Worm (Caenorhabditis elegans) whole organism, young adult: ENCODE results near the gene gly-6.
A peak's percentile ranks its signal among the peaks of the same experiment; 100 is the strongest.

Experiments
- B0035.1 ChIP-seq: sonication (generic microtip); optimal IDR thresholded peaks from 2 replicates; lab custom pipeline; 2016; ENCODE audit warnings: missing genetic modification characterization, mild to moderate bottlenecking, missing compliant biosample characterization, missing genotype, missing genetic modification reagents
- B0336.3 ChIP-seq: fragments of 200-800 bp; sonication (Bioruptor generic); IDR thresholded peaks from 2 replicates; pipeline ENCODE4 v1.3.6; 2022; ENCODE audit warnings: missing genetic modification characterization, missing compliant biosample characterization
- C06A6.2 ChIP-seq: fragments of 200-800 bp; sonication (Bioruptor generic); conservative IDR thresholded peaks from 2 replicates; pipeline ENCODE4 v1.3.6; 2022; ENCODE audit warnings: missing genetic modification characterization, missing compliant biosample characterization
- F10E7.11 ChIP-seq: sonication (generic microtip); optimal IDR thresholded peaks from 2 replicates; lab custom pipeline; 2017; ENCODE audit warnings: mild to moderate bottlenecking, missing genetic modification characterization, moderate library complexity, missing compliant biosample characterization
- F23B12.7 ChIP-seq: sonication (generic microtip); optimal IDR thresholded peaks from 2 replicates; lab custom pipeline; 2017; ENCODE audit warnings: missing genetic modification characterization, mild to moderate bottlenecking, missing compliant biosample characterization, antibody characterized with exemption, moderate library complexity; ENCODE audit not compliant: insufficient read depth
- F33H1.4 ChIP-seq: fragments of 200-800 bp; sonication (Bioruptor generic); IDR thresholded peaks from 2 replicates; pipeline ENCODE4 v1.3.6; 2022; ENCODE audit warnings: missing genetic modification reagents, missing genetic modification characterization, missing compliant biosample characterization
- F49E8.2 ChIP-seq: sonication (generic microtip); optimal IDR thresholded peaks from 3 replicates; lab custom pipeline; 2017; ENCODE audit warnings: missing genetic modification characterization, mild to moderate bottlenecking, missing compliant biosample characterization, antibody characterized with exemption, moderate library complexity; ENCODE audit not compliant: insufficient read depth
- F57C9.4 ChIP-seq: sonication (generic microtip); optimal IDR thresholded peaks from 2 replicates; lab custom pipeline; 2017; ENCODE audit warnings: mild to moderate bottlenecking, missing genetic modification characterization, missing compliant biosample characterization
- T26A5.8 ChIP-seq: sonication (generic microtip); optimal IDR thresholded peaks from 2 replicates; lab custom pipeline; 2016; ENCODE audit warnings: missing genetic modification characterization, missing compliant biosample characterization
- Y53F4B.3 ChIP-seq: fragments of 200-800 bp; sonication (Bioruptor generic); IDR thresholded peaks from 2 replicates; pipeline ENCODE4 v1.3.6; 2022; ENCODE audit warnings: missing genetic modification reagents, missing genetic modification characterization, missing compliant biosample characterization
- Y95B8A.8 ChIP-seq: fragments of 200-800 bp; sonication (Bioruptor generic); IDR thresholded peaks from 2 replicates; pipeline ENCODE4 v1.3.6; 2022; ENCODE audit warnings: missing genetic modification reagents, missing genetic modification characterization, missing compliant biosample characterization
- akir-1 ChIP-seq: fragments of 200-800 bp; sonication (Bioruptor generic); optimal IDR thresholded peaks from 2 replicates; lab custom pipeline; 2018; ENCODE audit warnings: mild to moderate bottlenecking, missing genetic modification characterization, moderate library complexity, missing compliant biosample characterization
- aptf-3 ChIP-seq: fragments of 200-800 bp; sonication (Bioruptor generic); IDR thresholded peaks from 2 replicates; pipeline ENCODE4 v1.3.6; 2022; ENCODE audit warnings: missing genetic modification characterization, missing compliant biosample characterization
- atf-7 ChIP-seq: sonication (generic microtip); optimal IDR thresholded peaks from 2 replicates; lab custom pipeline; 2017; ENCODE audit warnings: mild to moderate bottlenecking, missing genetic modification characterization, missing compliant biosample characterization
- attf-3 ChIP-seq: fragments of 200-800 bp; sonication (Bioruptor generic); conservative IDR thresholded peaks from 2 replicates; pipeline ENCODE4 v1.3.6; 2022; ENCODE audit warnings: missing genetic modification reagents, missing genetic modification characterization, missing compliant biosample characterization
- ceh-58 ChIP-seq: fragments of 200-800 bp; sonication (Bioruptor generic); IDR thresholded peaks from 2 replicates; pipeline ENCODE4 v1.3.6; 2022; ENCODE audit warnings: missing genetic modification characterization, missing compliant biosample characterization
- ceh-79 ChIP-seq: sonication (generic microtip); optimal IDR thresholded peaks from 2 replicates; lab custom pipeline; 2017; ENCODE audit warnings: mild to moderate bottlenecking, missing genetic modification characterization, missing compliant biosample characterization
- ceh-91 ChIP-seq: fragments of 200-800 bp; sonication (Bioruptor generic); IDR thresholded peaks from 2 replicates; pipeline ENCODE4 v1.3.6; 2022; ENCODE audit warnings: missing genetic modification reagents, missing genetic modification characterization, missing compliant biosample characterization
- dox-1 ChIP-seq: fragments of 200-800 bp; sonication (Bioruptor generic); IDR thresholded peaks from 2 replicates; pipeline ENCODE4 v1.3.6; 2022; ENCODE audit warnings: missing genetic modification reagents, missing genetic modification characterization, missing compliant biosample characterization
- dpff-1 ChIP-seq: sonication (generic microtip); optimal IDR thresholded peaks from 2 replicates; lab custom pipeline; 2017; ENCODE audit warnings: mild to moderate bottlenecking, missing genetic modification characterization, missing compliant biosample characterization
- egl-18 ChIP-seq: fragments of 200-800 bp; sonication (Bioruptor generic); IDR thresholded peaks from 2 replicates; pipeline ENCODE4 v1.3.6; 2022; ENCODE audit warnings: missing genetic modification reagents, missing genetic modification characterization, missing compliant biosample characterization
- egl-44 ChIP-seq: fragments of 200-800 bp; sonication (Bioruptor generic); IDR thresholded peaks from 2 replicates; pipeline ENCODE4 v1.3.6; 2022; ENCODE audit warnings: missing genetic modification reagents, missing genetic modification characterization, missing compliant biosample characterization
- egrh-3 ChIP-seq: fragments of 200-800 bp; sonication (Bioruptor generic); IDR thresholded peaks from 2 replicates; pipeline ENCODE4 v1.3.6; 2022; ENCODE audit warnings: missing genetic modification reagents, missing genetic modification characterization, missing compliant biosample characterization
- ekl-4 ChIP-seq: fragments of 200-800 bp; sonication (Bioruptor generic); IDR thresholded peaks from 2 replicates; pipeline ENCODE4 v1.3.6; 2022; ENCODE audit warnings: missing genetic modification reagents, missing genetic modification characterization, missing compliant biosample characterization
- ets-4 ChIP-seq: fragments of 200-800 bp; sonication (Bioruptor generic); optimal IDR thresholded peaks from 2 replicates; lab custom pipeline; 2018; ENCODE audit warnings: mild to moderate bottlenecking, missing genetic modification characterization, missing compliant biosample characterization
- gei-17 ChIP-seq: fragments of 200-800 bp; sonication (Bioruptor generic); optimal IDR thresholded peaks from 2 replicates; lab custom pipeline; 2018; ENCODE audit warnings: mild to moderate bottlenecking, missing genetic modification characterization, missing compliant biosample characterization
- lag-1 ChIP-seq: fragments of 200-800 bp; sonication (Bioruptor generic); IDR thresholded peaks from 2 replicates; pipeline ENCODE4 v1.3.6; 2022; ENCODE audit warnings: missing genetic modification reagents, missing genetic modification characterization, missing compliant biosample characterization
- let-607 ChIP-seq, 2 experiments: fragments of 200-800 bp in 1 of 2; sonication (Bioruptor generic) in 1 of 2; sonication (generic microtip) in 1 of 2; optimal IDR thresholded peaks; 2 replicates each; lab custom pipeline; 2016 to 2018; ENCODE audit warnings: mild to moderate bottlenecking in 2 of 2, missing compliant biosample characterization in 2 of 2, missing genetic modification characterization in 2 of 2, moderate library complexity in 2 of 2, missing genotype in 1 of 2
- lin-35 ChIP-seq, 3 experiments: fragments of 150-350 bp in 2 of 3; sonication (generic microtip) in 1 of 3; optimal IDR thresholded peaks; 2 replicates each; lab custom pipeline; 2014 to 2018; ENCODE audit warnings: missing biosample characterization in 3 of 3, missing genetic modification characterization in 3 of 3, missing genetic modification reagents in 3 of 3
- lsl-1 ChIP-seq: fragments of 200-800 bp; sonication (Bioruptor generic); optimal IDR thresholded peaks from 2 replicates; lab custom pipeline; 2018; ENCODE audit warnings: mild to moderate bottlenecking, missing genetic modification characterization, moderate library complexity, missing compliant biosample characterization
- mcd-1 ChIP-seq: fragments of 200-800 bp; sonication (Bioruptor generic); IDR thresholded peaks from 2 replicates; pipeline ENCODE4 v1.3.6; 2022; ENCODE audit warnings: missing genetic modification reagents, missing genetic modification characterization, missing compliant biosample characterization
- mxl-1 ChIP-seq: sonication (generic microtip); optimal IDR thresholded peaks from 2 replicates; lab custom pipeline; 2016; ENCODE audit warnings: missing genetic modification characterization, missing compliant biosample characterization
- nhr-120 ChIP-seq: fragments of 200-800 bp; sonication (Bioruptor generic); IDR thresholded peaks from 2 replicates; pipeline ENCODE4 v1.3.6; 2022; ENCODE audit warnings: missing genetic modification characterization, missing compliant biosample characterization
- nhr-80 ChIP-seq: sonication (generic microtip); optimal IDR thresholded peaks from 2 replicates; lab custom pipeline; 2016; ENCODE audit warnings: missing genetic modification characterization, missing compliant biosample characterization
- snpc-1.1 ChIP-seq: sonication (generic microtip); optimal IDR thresholded peaks from 2 replicates; lab custom pipeline; 2017; ENCODE audit warnings: missing genetic modification characterization, mild to moderate bottlenecking, missing compliant biosample characterization, antibody characterized with exemption, moderate library complexity, missing genotype, missing genetic modification reagents; ENCODE audit not compliant: insufficient read depth
- snpc-1.3 ChIP-seq: sonication (generic microtip); optimal IDR thresholded peaks from 2 replicates; lab custom pipeline; 2017; ENCODE audit warnings: missing genetic modification characterization, mild to moderate bottlenecking, missing compliant biosample characterization, antibody characterized with exemption, moderate library complexity, missing genotype, missing genetic modification reagents; ENCODE audit not compliant: insufficient read depth
- sptf-2 ChIP-seq: fragments of 200-800 bp; sonication (Bioruptor generic); optimal IDR thresholded peaks from 2 replicates; lab custom pipeline; 2018; ENCODE audit warnings: mild to moderate bottlenecking, missing genetic modification characterization, missing compliant biosample characterization
- ztf-18 ChIP-seq: sonication (generic microtip); optimal IDR thresholded peaks from 2 replicates; lab custom pipeline; 2016; ENCODE audit warnings: missing genotype, mild to moderate bottlenecking, missing genetic modification characterization, missing compliant biosample characterization

The gly-6 gene

DNA sequence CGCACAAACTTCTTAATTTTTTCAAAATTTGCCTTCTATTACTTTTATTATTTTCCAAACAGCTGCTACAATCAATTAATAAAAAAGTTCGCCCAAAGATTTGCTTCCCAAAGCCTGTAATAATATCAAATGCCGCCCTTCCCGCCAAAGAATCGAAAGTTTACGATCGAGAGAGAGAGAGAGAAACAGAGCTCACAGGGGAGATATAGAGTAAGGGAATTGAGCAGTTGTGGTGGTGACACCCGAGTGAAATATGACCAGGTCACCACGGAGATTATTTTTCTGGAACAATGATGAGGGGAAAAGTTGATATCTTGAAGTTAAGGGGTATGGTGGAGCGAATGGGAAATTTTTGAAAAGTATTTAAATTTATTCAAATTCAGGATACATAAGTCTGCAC is 28.9 kb upstream of the gly-6 start:
- no peak for TF ChIP-seq lsl-1
- TF ChIP-seq snpc-1.3 (tag; lab: Kevin White, UChicago), result no peak
- no peak for TF ChIP-seq Y95B8A.8 (GFP tag; lab: Robert Waterston, UW)
- TF ChIP-seq C06A6.2 (GFP tag; lab: Robert Waterston, UW), result no peak
- TF ChIP-seq, all 124 proteins: peak for 0

DNA sequence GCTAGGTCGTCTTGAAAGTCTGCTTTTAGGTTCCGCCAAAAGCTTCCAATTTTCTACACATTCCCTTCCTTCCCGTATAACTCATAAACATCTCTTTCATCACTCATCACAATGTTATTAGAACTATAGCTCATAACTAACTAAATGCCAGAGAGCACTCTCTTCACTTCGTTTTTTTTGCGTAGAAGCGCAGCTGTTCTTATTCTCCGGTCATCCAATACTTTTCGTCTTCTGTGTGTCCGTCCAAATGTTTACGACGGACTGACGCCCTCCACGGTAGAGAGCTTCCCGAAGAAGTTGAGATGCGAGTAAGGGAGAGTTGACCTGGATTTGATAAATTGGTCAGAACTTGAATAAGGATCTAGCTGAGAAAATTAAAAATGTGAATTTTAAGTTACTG is 28.2 kb upstream of the gly-6 start:
- TF ChIP-seq B0035.1 (tag; lab: Kevin White, UChicago) (no peak), egrh-3 (GFP tag; lab: Robert Waterston, UW) (no peak), aptf-3 (GFP tag; lab: Robert Waterston, UW) (no peak), ceh-58 (GFP tag; lab: Robert Waterston, UW) (no peak), B0336.3 (GFP tag; lab: Robert Waterston, UW) (no peak), ets-4 (GFP tag; lab: Kevin White, UChicago) (no peak), egl-44 (GFP tag; lab: Robert Waterston, UW) (no peak), ekl-4 (GFP tag; lab: Robert Waterston, UW) (no peak), mxl-1 (tag; lab: Kevin White, UChicago) (no peak), F49E8.2 (tag; lab: Kevin White, UChicago) (no peak), F57C9.4 (tag; lab: Kevin White, UChicago) (no peak), lag-1 (GFP tag; lab: Robert Waterston, UW) (no peak), atf-7 (tag; lab: Kevin White, UChicago) (no peak), ceh-79 (tag; lab: Kevin White, UChicago) (no peak), attf-3 (GFP tag; lab: Robert Waterston, UW) (no peak), sptf-2 (no peak), Y53F4B.3 (GFP tag; lab: Robert Waterston, UW) (no peak), nhr-120 (no peak), F33H1.4 (no peak), F10E7.11 (tag; lab: Kevin White, UChicago) (no peak)

DNA sequence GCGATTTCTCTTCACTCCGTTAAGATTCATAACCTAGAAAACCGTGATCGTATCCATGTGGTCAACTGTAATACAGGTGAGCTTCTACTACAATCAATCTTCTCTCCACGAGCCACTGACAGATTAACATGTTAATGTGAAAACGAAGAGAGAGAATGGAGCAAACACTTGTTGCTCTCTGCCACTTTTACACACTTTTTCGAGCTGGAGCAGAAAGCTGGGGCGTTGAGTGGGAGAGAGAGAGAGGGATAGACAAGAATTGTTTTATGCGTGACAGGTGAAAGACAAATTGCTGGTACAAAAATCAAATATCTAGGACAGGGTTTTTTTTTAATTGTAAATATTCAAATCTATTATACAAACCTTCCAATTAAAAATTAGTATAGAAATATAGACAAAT is 27.3 kb upstream of the gly-6 start:
- TF ChIP-seq ztf-18 (tag; lab: Kevin White, UChicago) (no peak), gei-17 (no peak), F33H1.4 (no peak)

DNA sequence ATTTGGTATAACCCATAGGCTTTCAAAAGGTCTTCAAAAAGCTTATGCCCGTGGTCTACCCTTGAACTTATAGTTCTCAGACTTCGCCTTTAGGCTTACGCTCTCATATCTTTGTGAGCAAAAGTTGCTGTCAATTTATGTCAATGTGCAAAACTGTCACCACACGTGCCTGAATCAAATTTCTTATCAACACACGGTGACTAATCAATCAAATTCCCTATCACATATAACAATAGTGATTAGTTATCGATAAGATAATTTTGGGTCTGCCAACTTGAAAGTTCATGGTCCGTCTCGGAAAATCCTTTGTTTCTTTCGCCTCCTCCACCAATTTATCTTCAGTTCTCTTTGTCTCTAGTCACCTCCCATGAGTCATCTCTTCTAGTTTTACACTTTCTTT is 26.4 kb upstream of the gly-6 start:
- TF ChIP-seq nhr-80 (peak; percentile 34), egl-18 (GFP tag; lab: Robert Waterston, UW) (no peak), ekl-4 (GFP tag; lab: Robert Waterston, UW) (no peak)

DNA sequence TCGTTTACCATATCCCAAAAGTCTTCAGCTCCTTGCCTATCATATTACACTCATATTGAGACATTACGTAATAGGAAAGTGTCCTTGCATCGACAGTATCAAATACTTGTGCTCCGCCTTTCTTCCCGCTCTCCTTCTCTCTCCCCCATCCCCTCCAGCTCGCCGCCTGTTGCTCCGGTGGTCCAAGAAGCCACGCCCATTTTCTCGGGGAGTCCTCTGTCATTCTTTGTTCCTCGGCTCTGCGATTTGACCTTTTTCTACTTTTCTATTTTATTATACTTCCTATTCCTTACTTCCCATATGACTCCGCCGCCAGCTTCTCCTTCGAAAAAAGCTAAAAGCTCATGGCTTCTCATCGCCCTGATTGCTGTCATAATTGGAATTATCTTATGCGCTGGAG is 25.4 kb upstream of the gly-6 start, which contains the start of gene mnp-1:
Gene mnp-1, plus strand, starts transcription at position 211 of the 400 bp plus-strand sequence.
- TF ChIP-seq egl-18 (GFP tag; lab: Robert Waterston, UW) (no peak), let-607 (tag; optimal IDR thresholded peaks at IDR 0.05; lab: Kevin White, UChicago) (no peak), ceh-91 (no peak), akir-1 (GFP tag; lab: Kevin White, UChicago) (no peak), snpc-1.1 (tag; lab: Kevin White, UChicago) (no peak), T26A5.8 (tag; lab: Kevin White, UChicago) (no peak), dpff-1 (tag; lab: Kevin White, UChicago) (no peak), F23B12.7 (tag; lab: Kevin White, UChicago) (no peak), mcd-1 (GFP tag; lab: Robert Waterston, UW) (no peak), dox-1 (no peak), mxl-1 (tag; lab: Kevin White, UChicago) (no peak), lin-35 (GFP tag; optimal IDR thresholded peaks at IDR 0.05; lab: Kevin White, UChicago) (no peak)
